Fruit fly (Drosophila melanogaster) S2 (cell line): Measurements from ENCODE around the gene Jhbp11.

Source experiments
- CG8478 ChIP-seq: fragments of >200 bp; optimal IDR thresholded peaks from 2 replicates; lab custom pipeline; 2018
- CTCF ChIP-seq, 2 experiments: fragments of >200 bp; optimal IDR thresholded peaks; 2 replicates each; lab custom pipeline; 2018

Jhbp11 gene

DNA sequence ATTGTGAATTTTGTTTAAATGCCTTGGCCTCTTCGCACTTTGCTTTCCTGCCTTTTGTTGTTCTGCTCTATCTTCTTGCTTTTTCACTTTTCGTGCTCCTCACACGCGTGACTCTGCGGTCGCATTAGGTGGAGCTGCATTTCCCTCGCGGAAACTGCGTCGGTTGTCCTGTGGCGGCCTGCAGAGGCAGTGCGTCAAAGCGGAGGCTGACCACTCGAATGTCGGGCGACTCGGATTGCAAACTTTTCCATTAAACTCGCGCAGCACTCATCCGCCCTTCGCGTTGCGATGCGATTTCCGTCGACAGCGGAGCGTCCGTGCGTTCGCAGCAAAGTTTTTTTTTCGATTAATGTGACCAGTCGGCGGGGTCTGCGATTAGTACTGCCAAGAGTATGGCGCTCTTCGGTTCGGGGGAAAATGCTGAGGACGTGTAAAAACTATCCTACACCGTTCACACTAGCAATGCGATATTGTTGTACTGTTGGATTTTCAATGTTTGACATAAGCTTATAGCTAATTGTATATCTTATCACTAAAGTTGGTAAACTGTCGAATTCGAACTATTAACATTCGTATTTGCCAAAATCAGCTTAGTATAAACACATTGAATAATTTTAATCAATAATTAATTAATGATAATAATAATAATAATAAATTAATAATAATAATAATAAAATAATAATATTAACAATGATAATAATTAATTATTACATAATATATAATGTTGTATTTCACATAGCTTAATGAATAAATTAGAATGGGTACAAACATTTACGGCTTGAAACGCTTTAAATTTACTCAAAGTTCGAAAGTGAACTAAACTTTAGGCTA is 49.9 kb downstream of the Jhbp11 start, which contains the start of gene CG6051:
TSS of gene CG6051 (minus strand) at position 385 of the 831 bp plus-strand sequence.
- TF ChIP-seq CG8478 (lab: Kevin White, UChicago) (no peak), CTCF (optimal IDR thresholded peaks at IDR 0.05; lab: Kevin White, UChicago) (peak; percentile 26 to 44)

dm6 chr3R:27151516-27151823 is 50.4 kb downstream of the Jhbp11 start, which contains the start of gene Men-b:
Gene Men-b, plus strand, starts transcription at chr3R:27151662.
- peak; percentile 79 to 80 for TF ChIP-seq CTCF (optimal IDR thresholded peaks at IDR 0.05; lab: Kevin White, UChicago)
- TF ChIP-seq CG8478 (lab: Kevin White, UChicago): no peak
